Worm (Caenorhabditis elegans) whole organism, L2 larva: ENCODE data around the gene R09H3.3.

Source experiments
- aly-2 ChIP-seq: fragments of 150-350 bp; optimal IDR thresholded peaks from 2 replicates; lab custom pipeline; 2014; ENCODE audit warnings: missing biosample characterization, missing genetic modification characterization
- mdl-1 ChIP-seq, 2 experiments: fragments of 150-350 bp in 1 of 2; sonication (generic microtip) in 1 of 2; optimal IDR thresholded peaks; 2 replicates each; lab custom pipeline; 2017; ENCODE audit warnings: missing biosample characterization in 2 of 2, missing genetic modification characterization in 2 of 2
- nhr-25 ChIP-seq: fragments of 150-350 bp; sonication (generic microtip); optimal IDR thresholded peaks from 3 replicates; lab custom pipeline; 2014; ENCODE audit warnings: missing biosample characterization, missing genetic modification characterization
- nhr-77 ChIP-seq: fragments of 150-350 bp; optimal IDR thresholded peaks from 2 replicates; lab custom pipeline; 2014; ENCODE audit warnings: missing biosample characterization, missing genetic modification characterization
- skn-1 ChIP-seq: sonication (generic microtip); optimal IDR thresholded peaks from 2 replicates; lab custom pipeline; 2017; ENCODE audit warnings: missing biosample characterization, missing genetic modification characterization
- snpc-4 ChIP-seq: fragments of 150-350 bp; optimal IDR thresholded peaks from 2 replicates; lab custom pipeline; 2014; ENCODE audit warnings: missing biosample characterization, missing genetic modification characterization

- TF ChIP-seq aly-2 (tag; lab: Kevin White, UChicago) (no peak), nhr-25 (tag; lab: Kevin White, UChicago) (no peak), skn-1 (tag; lab: Kevin White, UChicago) (no peak), mdl-1 (tag; optimal IDR thresholded peaks at IDR 0.05; lab: Kevin White, UChicago) (no peak), nhr-77 (no peak), snpc-4 (tag; lab: Kevin White, UChicago) (no peak)
These were observed 37.9 kb upstream of the R09H3.3 start, which contains the start of gene F07G6.5 for ce11 chrX:1706538-1706937.
